Fruit fly (Drosophila melanogaster): ENCODE results near the gene smog.

The smog gene

dm6 chr2L:4887382-4888219 lies 34.9 kb downstream of the smog start (continued):
- TF ChIP-seq ATbp (GFP tag; optimal IDR thresholded peaks at IDR 0.05) (peak; percentile 50), CG15514 (GFP tag; optimal IDR thresholded peaks at IDR 0.05) (peak; percentile 15), CG12299 (tag; optimal IDR thresholded peaks at IDR 0.05) (no peak), CG13296 (GFP tag; optimal IDR thresholded peaks at IDR 0.05) (peak; percentile 26), CG14441 (GFP tag; IDR thresholded peaks at IDR 0.05) (peak; percentile 77), CG7357 (GFP tag; IDR thresholded peaks at IDR 0.05) (peak; percentile 41; the same call in 1 of the 3 replicates), CG4707 (GFP tag; optimal IDR thresholded peaks at IDR 0.05) (no peak), CG31365 (tag; optimal IDR thresholded peaks at IDR 0.05) (no peak), CG15073 (GFP tag; optimal IDR thresholded peaks at IDR 0.05) (no peak), dati (GFP tag; IDR thresholded peaks at IDR 0.05) (no peak), lmd (GFP tag; IDR thresholded peaks at IDR 0.05) (peak; percentile 63), GATAe (GFP tag; conservative IDR thresholded peaks at IDR 0.05) (peak; percentile 28; the same call in 1 of the 2 replicates), CG32532 (GFP tag; IDR thresholded peaks at IDR 0.05) (peak; percentile 79), CG10462 (GFP tag; optimal IDR thresholded peaks at IDR 0.05) (no peak), CG10267 (tag; optimal IDR thresholded peaks at IDR 0.05) (peak; percentile 15), CG9215 (GFP tag; IDR thresholded peaks at IDR 0.05) (peak; percentile 43), CG14014 (GFP tag; IDR thresholded peaks at IDR 0.05) (peak; percentile 56), knrl (GFP tag; IDR thresholded peaks at IDR 0.05; ENCODE audit: partially characterized antibody) (no peak), CG10366 (GFP tag; IDR thresholded peaks at IDR 0.05) (peak; percentile 71), CG12104 (GFP tag; optimal IDR thresholded peaks at IDR 0.05) (no peak), CG8388 (GFP tag; optimal IDR thresholded peaks at IDR 0.05) (peak; percentile 50), Sry-δ (GFP tag; optimal IDR thresholded peaks at IDR 0.05) (no peak), zen2 (GFP tag; IDR thresholded peaks at IDR 0.05; ENCODE audit: partially characterized antibody) (no peak), CG11695 (GFP tag; IDR thresholded peaks at IDR 0.05) (peak; percentile 67; the same call in 2 of the 3 replicates), Hr78 (GFP tag; optimal IDR thresholded peaks at IDR 0.05) (peak in 1 of 2 experiments; percentile 70), ranshi (GFP tag; IDR thresholded peaks at IDR 0.05) (peak; percentile 72), cg (GFP tag; optimal IDR thresholded peaks at IDR 0.05) (peak; percentile 65), CG6654 (GFP tag; optimal IDR thresholded peaks at IDR 0.05) (no peak), CG2712 (tag; optimal IDR thresholded peaks at IDR 0.05) (peak; percentile 68), CG10979 (tag; optimal IDR thresholded peaks at IDR 0.05) (peak; percentile 43), CG1233 (GFP tag; optimal IDR thresholded peaks at IDR 0.05) (peak; percentile 26), ap (GFP tag; IDR thresholded peaks at IDR 0.05) (peak; percentile 31; the same call in 1 of the 2 replicates), CG10654 (GFP tag; optimal IDR thresholded peaks at IDR 0.05) (peak; percentile 35), Bgb (GFP tag; IDR thresholded peaks at IDR 0.05; ENCODE audit: partially characterized antibody) (no peak), CG17328 (GFP tag; IDR thresholded peaks at IDR 0.05) (peak; percentile 69), Ssrp (tag; optimal IDR thresholded peaks at IDR 0.05) (peak; percentile 63), HLH54F (GFP tag; optimal IDR thresholded peaks at IDR 0.05) (peak; percentile 33), CG1832 (GFP tag; optimal IDR thresholded peaks at IDR 0.05) (no peak), Fer3 (tag; optimal IDR thresholded peaks at IDR 0.05) (peak; percentile 62), chif (GFP tag; optimal IDR thresholded peaks at IDR 0.05) (peak; percentile 44 to 51), CG4820 (GFP tag; optimal IDR thresholded peaks at IDR 0.05) (peak; percentile 36), sens (GFP tag) (peak; percentile 95), al (GFP tag; IDR thresholded peaks at IDR 0.05) (peak; percentile 52; the same call in 1 of the 2 replicates), lov (optimal IDR thresholded peaks at IDR 0.05) (no peak), lov (GFP tag; IDR thresholded peaks at IDR 0.05) (peak; percentile 54; the same call in 1 of the 3 replicates), zfh1 (GFP tag; IDR thresholded peaks at IDR 0.05) (peak; percentile 78), ase (GFP tag; IDR thresholded peaks at IDR 0.05) (peak; percentile 72; the same call in 2 of the 3 replicates), CG17359 (tag; optimal IDR thresholded peaks at IDR 0.05) (peak; percentile 63), Nf-YC (tag; optimal IDR thresholded peaks at IDR 0.05) (peak; percentile 4)
